Worm (Caenorhabditis elegans) whole organism, young adult: ENCODE data around the gene T07D3.4.

ENCODE experiments used
- D2030.7 ChIP-seq: fragments of 200-800 bp; sonication (Bioruptor generic); IDR thresholded peaks from 2 replicates; pipeline ENCODE4 v1.3.6; 2022; ENCODE audit warnings: missing genetic modification reagents, missing genetic modification characterization, missing compliant biosample characterization
- F39B2.1 ChIP-seq: fragments of 200-800 bp; sonication (Bioruptor generic); IDR thresholded peaks from 2 replicates; pipeline ENCODE4 v1.3.6; 2022; ENCODE audit warnings: missing genetic modification reagents, missing genetic modification characterization, missing compliant biosample characterization
- F49E8.2 ChIP-seq: sonication (generic microtip); optimal IDR thresholded peaks from 3 replicates; lab custom pipeline; 2017; ENCODE audit warnings: missing genetic modification characterization, mild to moderate bottlenecking, missing compliant biosample characterization, antibody characterized with exemption, moderate library complexity; ENCODE audit not compliant: insufficient read depth
- Y53G8AR.9 ChIP-seq: fragments of 200-800 bp; sonication (Bioruptor generic); conservative IDR thresholded peaks from 2 replicates; pipeline ENCODE4 v1.3.6; 2022; ENCODE audit warnings: missing genetic modification reagents, missing genetic modification characterization, missing compliant biosample characterization
- Y95B8A.8 ChIP-seq: fragments of 200-800 bp; sonication (Bioruptor generic); IDR thresholded peaks from 2 replicates; pipeline ENCODE4 v1.3.6; 2022; ENCODE audit warnings: missing genetic modification reagents, missing genetic modification characterization, missing compliant biosample characterization
- ceh-91 ChIP-seq: fragments of 200-800 bp; sonication (Bioruptor generic); IDR thresholded peaks from 2 replicates; pipeline ENCODE4 v1.3.6; 2022; ENCODE audit warnings: missing genetic modification reagents, missing genetic modification characterization, missing compliant biosample characterization
- efl-1 ChIP-seq: fragments of 150-350 bp; optimal IDR thresholded peaks from 2 replicates; lab custom pipeline; 2014; ENCODE audit warnings: missing biosample characterization, missing genetic modification reagents, missing genetic modification characterization
- lag-1 ChIP-seq: fragments of 200-800 bp; sonication (Bioruptor generic); IDR thresholded peaks from 2 replicates; pipeline ENCODE4 v1.3.6; 2022; ENCODE audit warnings: missing genetic modification reagents, missing genetic modification characterization, missing compliant biosample characterization
- pbrm-1 ChIP-seq: fragments of 200-800 bp; sonication (Bioruptor generic); IDR thresholded peaks from 2 replicates; pipeline ENCODE4 v1.3.6; 2022; ENCODE audit warnings: missing genetic modification reagents, missing genetic modification characterization, missing compliant biosample characterization
- pha-4 ChIP-seq: fragments of 150-350 bp; sonication (generic microtip); optimal IDR thresholded peaks from 2 replicates; lab custom pipeline; 2014; ENCODE audit warnings: missing biosample characterization, missing genetic modification reagents, missing genetic modification characterization
- sdz-38 ChIP-seq: sonication (generic microtip); optimal IDR thresholded peaks from 2 replicates; lab custom pipeline; 2016; ENCODE audit warnings: missing genotype, missing genetic modification characterization, missing compliant biosample characterization
- snpc-4 ChIP-seq, 5 experiments: fragments of 150-350 bp in 1 of 5; sonication (generic microtip) in 4 of 5; optimal IDR thresholded peaks; 2 replicates each; lab custom pipeline; 2014 to 2018; ENCODE audit warnings: missing genetic modification characterization in 5 of 5, missing biosample characterization in 3 of 5, antibody characterized with exemption in 2 of 5, mild to moderate bottlenecking in 2 of 5, missing compliant biosample characterization in 2 of 5, missing genotype in 2 of 5, moderate library complexity in 2 of 5, missing genetic modification reagents in 1 of 5
- unc-62 ChIP-seq: fragments of 150-350 bp; optimal IDR thresholded peaks from 2 replicates; lab custom pipeline; 2014; ENCODE audit warnings: missing biosample characterization, missing genetic modification reagents, missing genetic modification characterization
- zim-3 ChIP-seq: sonication (generic microtip); optimal IDR thresholded peaks from 2 replicates; lab custom pipeline; 2017; ENCODE audit warnings: mild to moderate bottlenecking, missing genetic modification characterization, moderate library complexity, missing compliant biosample characterization

- TF ChIP-seq D2030.7 (GFP tag; lab: Robert Waterston, UW) (no peak), unc-62 (GFP tag; lab: Kevin White, UChicago) (no peak), lag-1 (GFP tag; lab: Robert Waterston, UW) (no peak), snpc-4 (GFP tag; optimal IDR thresholded peaks at IDR 0.05; lab: Kevin White, UChicago) (no peak), snpc-4 (tag; optimal IDR thresholded peaks at IDR 0.05; lab: Kevin White, UChicago) (no peak), zim-3 (tag; lab: Kevin White, UChicago) (no peak), ceh-91 (no peak), efl-1 (GFP tag; lab: Kevin White, UChicago) (no peak), Y95B8A.8 (GFP tag; lab: Robert Waterston, UW) (no peak), F49E8.2 (tag; lab: Kevin White, UChicago) (no peak), pbrm-1 (no peak), Y53G8AR.9 (GFP tag; lab: Robert Waterston, UW) (no peak), sdz-38 (tag; lab: Kevin White, UChicago) (no peak), F39B2.1 (GFP tag; lab: Robert Waterston, UW) (no peak), pha-4 (no peak)
Observed at ce11 chrII:888024-888423, at the start of gene T07D3.4.
